Worm (Caenorhabditis elegans) whole organism, L3 larva: ENCODE results near the gene lap-1.

Source experiments
- ZK546.5 ChIP-seq: sonication (generic microtip); optimal IDR thresholded peaks from 2 replicates; lab custom pipeline; 2017; ENCODE audit warnings: missing biosample characterization, missing genetic modification characterization
- daf-12 ChIP-seq: fragments of 150-350 bp; optimal IDR thresholded peaks from 2 replicates; lab custom pipeline; 2014; ENCODE audit warnings: missing biosample characterization, missing genetic modification reagents, missing genetic modification characterization
- lin-15B ChIP-seq: fragments of 150-350 bp; optimal IDR thresholded peaks from 2 replicates; lab custom pipeline; 2014; ENCODE audit warnings: missing biosample characterization, missing genetic modification characterization
- lsy-12 ChIP-seq: sonication (generic microtip); optimal IDR thresholded peaks from 2 replicates; lab custom pipeline; 2016; ENCODE audit warnings: mild to moderate bottlenecking, missing genetic modification characterization, missing compliant biosample characterization
- nhr-12 ChIP-seq: fragments of 150-350 bp; optimal IDR thresholded peaks from 2 replicates; lab custom pipeline; 2014; ENCODE audit warnings: missing biosample characterization, missing genetic modification characterization
- nhr-237 ChIP-seq: fragments of 150-350 bp; optimal IDR thresholded peaks from 2 replicates; lab custom pipeline; 2014; ENCODE audit warnings: missing biosample characterization, missing genetic modification characterization
- sea-2 ChIP-seq: fragments of 150-350 bp; sonication (generic microtip); optimal IDR thresholded peaks from 4 replicates; lab custom pipeline; 2014; ENCODE audit warnings: missing biosample characterization, missing genetic modification reagents, missing genetic modification characterization
- snpc-4 ChIP-seq: fragments of 150-350 bp; optimal IDR thresholded peaks from 2 replicates; lab custom pipeline; 2014; ENCODE audit warnings: missing biosample characterization, missing genetic modification characterization
- unc-62 ChIP-seq: fragments of 150-350 bp; sonication (generic microtip); optimal IDR thresholded peaks from 4 replicates; lab custom pipeline; 2014; ENCODE audit warnings: missing biosample characterization, missing genetic modification reagents, missing genetic modification characterization

- TF ChIP-seq nhr-237 (tag; lab: Kevin White, UChicago), result no peak
- no peak for TF ChIP-seq lsy-12 (tag; lab: Kevin White, UChicago)
- TF ChIP-seq ZK546.5, result no peak
- no peak for TF ChIP-seq sea-2 (GFP tag; lab: Kevin White, UChicago)
- TF ChIP-seq daf-12, result no peak
- no peak for TF ChIP-seq nhr-12
- TF ChIP-seq lin-15B (tag; lab: Kevin White, UChicago), result no peak
- no peak for TF ChIP-seq unc-62 (GFP tag; lab: Kevin White, UChicago)
- no peak for TF ChIP-seq snpc-4 (tag; lab: Kevin White, UChicago)
These were observed 37.6 kb upstream of the lap-1 start, which contains the start of gene pqn-96 for ce11 chrIII:8439312-8439711.
